Fruit fly (Drosophila melanogaster) whole organism, prepupa: ENCODE results near the gene CG3036.

Experiments used
- Blimp-1 ChIP-seq: fragments of 200-800 bp; sonication (Bioruptor generic); optimal IDR thresholded peaks from 3 replicates; lab custom pipeline; 2017; ENCODE audit warnings: missing biosample characterization, missing genetic modification characterization, mild to moderate bottlenecking, moderate library complexity, missing genetic modification reagents
- CG10669 ChIP-seq: fragments of 200-800 bp; sonication (Bioruptor generic); optimal IDR thresholded peaks from 3 replicates; lab custom pipeline; 2018; ENCODE audit warnings: missing biosample characterization, mild to moderate bottlenecking, missing genetic modification characterization, moderate library complexity
- CG11294 ChIP-seq: fragments of 200-800 bp; sonication (Bioruptor generic); IDR thresholded peaks from 2 replicates; pipeline ENCODE4 v1.3.6; 2022; ENCODE audit warnings: missing biosample characterization, missing genetic modification characterization
- CG11762 ChIP-seq: fragments of 200-800 bp; sonication (Bioruptor generic); optimal IDR thresholded peaks from 3 replicates; lab custom pipeline; 2016; ENCODE audit warnings: missing biosample characterization, missing genetic modification characterization; ENCODE audit not compliant: insufficient read depth
- CG11902 ChIP-seq: fragments of 200-800 bp; sonication (Bioruptor generic); optimal IDR thresholded peaks from 3 replicates; lab custom pipeline; 2016; ENCODE audit warnings: missing biosample characterization, missing genetic modification characterization
- CG1621 ChIP-seq: fragments of 200-800 bp; sonication (Bioruptor generic); optimal IDR thresholded peaks from 3 replicates; lab custom pipeline; 2018; ENCODE audit warnings: missing biosample characterization, mild to moderate bottlenecking, missing genetic modification characterization
- CG16779 ChIP-seq: fragments of 200-800 bp; sonication (Bioruptor generic); optimal IDR thresholded peaks from 3 replicates; lab custom pipeline; 2017; ENCODE audit warnings: missing biosample characterization, mild to moderate bottlenecking, missing genetic modification characterization
- CG3032 ChIP-seq: fragments of 200-800 bp; optimal IDR thresholded peaks from 2 replicates; lab custom pipeline; 2019; ENCODE audit warnings: missing biosample characterization, mild to moderate bottlenecking, missing genetic modification characterization, moderate library complexity
- CG31627 ChIP-seq: fragments of 200-800 bp; sonication (Bioruptor generic); optimal IDR thresholded peaks from 3 replicates; lab custom pipeline; 2016; ENCODE audit warnings: missing biosample characterization, missing genetic modification characterization
- CG32006 ChIP-seq: fragments of 200-800 bp; sonication (Bioruptor generic); optimal IDR thresholded peaks from 3 replicates; lab custom pipeline; 2017; ENCODE audit warnings: missing biosample characterization, mild to moderate bottlenecking, missing genetic modification characterization
- CG34406 ChIP-seq: fragments of 200-800 bp; sonication (Bioruptor generic); optimal IDR thresholded peaks from 3 replicates; lab custom pipeline; 2016; ENCODE audit warnings: missing biosample characterization, missing genetic modification characterization
- CG3919 ChIP-seq: fragments of 200-800 bp; sonication (Bioruptor generic); optimal IDR thresholded peaks from 3 replicates; lab custom pipeline; 2016; ENCODE audit warnings: missing biosample characterization, missing genetic modification characterization
- CG4318 ChIP-seq: fragments of 200-800 bp; sonication (Bioruptor generic); optimal IDR thresholded peaks from 3 replicates; lab custom pipeline; 2017; ENCODE audit warnings: missing biosample characterization, mild to moderate bottlenecking, missing genetic modification characterization
- CG6163 ChIP-seq: fragments of 200-800 bp; sonication (Bioruptor generic); IDR thresholded peaks from 3 replicates; pipeline ENCODE4 v1.3.6; 2022; ENCODE audit warnings: missing biosample characterization, missing genetic modification characterization
- CG6276 ChIP-seq: fragments of 200-800 bp; sonication (Bioruptor generic); optimal IDR thresholded peaks from 2 replicates; lab custom pipeline; 2017; ENCODE audit warnings: missing biosample characterization, mild to moderate bottlenecking, missing genetic modification characterization
- CG6792 ChIP-seq: fragments of 200-800 bp; sonication (Bioruptor generic); optimal IDR thresholded peaks from 3 replicates; lab custom pipeline; 2016; ENCODE audit warnings: missing biosample characterization, missing genetic modification characterization
- CG6808 ChIP-seq: fragments of 200-800 bp; sonication (Bioruptor generic); optimal IDR thresholded peaks from 3 replicates; lab custom pipeline; 2017; ENCODE audit warnings: missing biosample characterization, missing genetic modification characterization, mild to moderate bottlenecking, moderate library complexity, missing genetic modification reagents
- CG6854 ChIP-seq: fragments of 200-800 bp; sonication (Bioruptor generic); optimal IDR thresholded peaks from 2 replicates; lab custom pipeline; 2017; ENCODE audit warnings: missing biosample characterization, mild to moderate bottlenecking, missing genetic modification characterization
- CG7368 ChIP-seq: fragments of 200-800 bp; sonication (Bioruptor generic); optimal IDR thresholded peaks from 3 replicates; lab custom pipeline; 2016; ENCODE audit warnings: missing biosample characterization, missing genetic modification characterization
- CG8119 ChIP-seq: fragments of 200-800 bp; sonication (Bioruptor generic); IDR thresholded peaks from 3 replicates; pipeline ENCODE4 v1.3.6; 2022; ENCODE audit warnings: missing biosample characterization, missing genetic modification characterization
- CG8319 ChIP-seq: fragments of 200-800 bp; sonication (Bioruptor generic); optimal IDR thresholded peaks from 3 replicates; lab custom pipeline; 2016; ENCODE audit warnings: missing biosample characterization, missing genetic modification characterization
- CG8632 ChIP-seq: fragments of 200-800 bp; sonication (Bioruptor generic); optimal IDR thresholded peaks from 3 replicates; lab custom pipeline; 2016; ENCODE audit warnings: missing biosample characterization, missing genetic modification characterization
- CG9139 ChIP-seq: fragments of 200-800 bp; sonication (Bioruptor generic); optimal IDR thresholded peaks from 3 replicates; lab custom pipeline; 2017; ENCODE audit warnings: missing biosample characterization, mild to moderate bottlenecking, missing genetic modification characterization
- Eip75B ChIP-seq: fragments of 200-800 bp; sonication (Bioruptor generic); optimal IDR thresholded peaks from 3 replicates; lab custom pipeline; 2016; ENCODE audit warnings: missing biosample characterization, missing genetic modification characterization
- Eip78C ChIP-seq: fragments of 200-800 bp; sonication (Bioruptor generic); peaks from one replicate; lab custom pipeline; 2016; ENCODE audit warnings: missing biosample characterization, missing genetic modification characterization
- Eip93F ChIP-seq: fragments of 200-800 bp; sonication (Bioruptor generic); optimal IDR thresholded peaks from 2 replicates; lab custom pipeline; 2016; ENCODE audit warnings: missing biosample characterization, mild to moderate bottlenecking, missing genetic modification characterization
- Ets21C ChIP-seq: fragments of 200-800 bp; sonication (Bioruptor generic); optimal IDR thresholded peaks from 3 replicates; lab custom pipeline; 2016; ENCODE audit warnings: missing biosample characterization, missing genetic modification characterization
- Ets96B ChIP-seq: fragments of 200-800 bp; optimal IDR thresholded peaks from 2 replicates; lab custom pipeline; 2019; ENCODE audit warnings: missing biosample characterization, mild to moderate bottlenecking, missing genetic modification characterization, moderate library complexity
- Gug ChIP-seq: fragments of 200-800 bp; sonication (Bioruptor generic); IDR thresholded peaks from 2 replicates; pipeline ENCODE4 v1.3.6; 2022; ENCODE audit warnings: missing biosample characterization, missing genetic modification characterization
- Hr39 ChIP-seq: fragments of 200-800 bp; sonication (Bioruptor generic); optimal IDR thresholded peaks from 2 replicates; lab custom pipeline; 2016; ENCODE audit warnings: missing biosample characterization, missing genetic modification characterization
- Hr4 ChIP-seq: fragments of 200-800 bp; sonication (Bioruptor generic); optimal IDR thresholded peaks from 3 replicates; lab custom pipeline; 2016; ENCODE audit warnings: missing biosample characterization, missing genetic modification characterization
- Lpt ChIP-seq: fragments of 200-800 bp; sonication (Bioruptor generic); optimal IDR thresholded peaks from 3 replicates; lab custom pipeline; 2016; ENCODE audit warnings: missing biosample characterization, missing genetic modification characterization
- Met ChIP-seq: fragments of 200-800 bp; sonication (Bioruptor generic); optimal IDR thresholded peaks from 3 replicates; lab custom pipeline; 2016; ENCODE audit warnings: missing biosample characterization, missing genetic modification characterization
- Smox ChIP-seq: fragments of 200-800 bp; sonication (Bioruptor generic); optimal IDR thresholded peaks from 3 replicates; lab custom pipeline; 2016; ENCODE audit warnings: missing biosample characterization, missing genetic modification characterization
- Sox102F ChIP-seq: fragments of 200-800 bp; sonication (Bioruptor generic); optimal IDR thresholded peaks from 2 replicates; lab custom pipeline; 2016; ENCODE audit warnings: missing biosample characterization, mild to moderate bottlenecking, missing genetic modification characterization
- Sox14 ChIP-seq: fragments of 200-800 bp; sonication (Bioruptor generic); optimal IDR thresholded peaks from 3 replicates; lab custom pipeline; 2016; ENCODE audit warnings: missing biosample characterization, missing genetic modification characterization
- Sox15 ChIP-seq: fragments of 200-800 bp; sonication (Bioruptor generic); optimal IDR thresholded peaks from 3 replicates; lab custom pipeline; 2016; ENCODE audit warnings: missing biosample characterization, missing genetic modification characterization
- achi ChIP-seq: fragments of 200-800 bp; sonication (Bioruptor generic); optimal IDR thresholded peaks from 3 replicates; lab custom pipeline; 2016; ENCODE audit warnings: missing biosample characterization, missing genetic modification characterization
- acj6 ChIP-seq: fragments of 200-800 bp; sonication (Bioruptor generic); optimal IDR thresholded peaks from 3 replicates; lab custom pipeline; 2016; ENCODE audit warnings: missing biosample characterization, missing genetic modification characterization
- dac ChIP-seq: fragments of 200-800 bp; sonication (Bioruptor generic); optimal IDR thresholded peaks from 2 replicates; lab custom pipeline; 2017; ENCODE audit warnings: missing biosample characterization, mild to moderate bottlenecking, missing genetic modification characterization
- dsx ChIP-seq: fragments of 200-800 bp; optimal IDR thresholded peaks from 3 replicates; lab custom pipeline; 2019; ENCODE audit warnings: missing biosample characterization, mild to moderate bottlenecking, missing genetic modification characterization, moderate library complexity; ENCODE audit not compliant: poor library complexity, severe bottlenecking
- eg ChIP-seq: fragments of 200-800 bp; sonication (Bioruptor generic); IDR thresholded peaks from 3 replicates; pipeline ENCODE4 v1.3.6; 2022; ENCODE audit warnings: missing biosample characterization, missing genetic modification characterization
- esn ChIP-seq: fragments of 200-800 bp; sonication (Bioruptor generic); optimal IDR thresholded peaks from 2 replicates; lab custom pipeline; 2016; ENCODE audit warnings: missing biosample characterization, mild to moderate bottlenecking, missing genetic modification characterization, moderate library complexity
- fd59A ChIP-seq: fragments of 200-800 bp; sonication (Bioruptor generic); optimal IDR thresholded peaks from 2 replicates; lab custom pipeline; 2017; ENCODE audit warnings: missing biosample characterization, mild to moderate bottlenecking, missing genetic modification characterization, missing genetic modification reagents
- fd85E ChIP-seq: fragments of 200-800 bp; sonication (Bioruptor generic); optimal IDR thresholded peaks from 3 replicates; lab custom pipeline; 2016; ENCODE audit warnings: missing biosample characterization, missing genetic modification characterization
- fkh ChIP-seq: fragments of 200-800 bp; sonication (Bioruptor generic); optimal IDR thresholded peaks from 3 replicates; lab custom pipeline; 2017; ENCODE audit warnings: missing biosample characterization, mild to moderate bottlenecking, missing genetic modification characterization, moderate library complexity
- lz ChIP-seq: fragments of 200-800 bp; sonication (Bioruptor generic); optimal IDR thresholded peaks from 3 replicates; lab custom pipeline; 2016; ENCODE audit warnings: missing biosample characterization, missing genetic modification characterization
- net ChIP-seq: fragments of 200-800 bp; sonication (Bioruptor generic); optimal IDR thresholded peaks from 3 replicates; lab custom pipeline; 2016; ENCODE audit warnings: missing biosample characterization, missing genetic modification characterization
- pdm3 ChIP-seq: fragments of 200-800 bp; sonication (Bioruptor generic); optimal IDR thresholded peaks from 3 replicates; lab custom pipeline; 2016; ENCODE audit warnings: missing biosample characterization, missing genetic modification characterization
- salr ChIP-seq, 2 experiments: fragments of 200-800 bp; sonication (Bioruptor generic); optimal IDR thresholded peaks; 3 replicates each; lab custom pipeline; 2016 to 2018; ENCODE audit warnings: missing biosample characterization in 2 of 2, missing genetic modification characterization in 2 of 2, mild to moderate bottlenecking in 1 of 2
- spab ChIP-seq: fragments of 200-800 bp; sonication (Bioruptor generic); optimal IDR thresholded peaks from 2 replicates; lab custom pipeline; 2017; ENCODE audit warnings: missing biosample characterization, mild to moderate bottlenecking, missing genetic modification characterization, missing genetic modification reagents
- topi ChIP-seq: fragments of 200-800 bp; sonication (Bioruptor generic); optimal IDR thresholded peaks from 3 replicates; lab custom pipeline; 2016; ENCODE audit warnings: missing biosample characterization, missing genetic modification characterization

The CG3036 gene

dm6 chr2L:4915715-4916153 is 23.8 kb downstream of the CG3036 start:
- no peak for TF ChIP-seq CG1621 (tag; lab: Kevin White, UChicago)
- TF ChIP-seq CG8632 (GFP tag; lab: Kevin White, UChicago) = peak; percentile 54
- TF ChIP-seq Ets21C (GFP tag; lab: Kevin White, UChicago) = no peak
- TF ChIP-seq acj6 (GFP tag; lab: Kevin White, UChicago) = peak; percentile 57
- TF ChIP-seq Lpt (GFP tag; lab: Kevin White, UChicago) = no peak
- TF ChIP-seq CG6854 (GFP tag; lab: Kevin White, UChicago) = no peak
- TF ChIP-seq CG6276 (GFP tag; lab: Kevin White, UChicago) = peak; percentile 5
- peak; percentile 53 for TF ChIP-seq dsx (GFP tag; lab: Kevin White, UChicago)
- no peak for TF ChIP-seq Gug (GFP tag; lab: Robert Waterston, UW)
- no peak for TF ChIP-seq eg
- TF ChIP-seq Hr4 = peak; percentile 4
- TF ChIP-seq CG8319 (GFP tag; lab: Kevin White, UChicago) = no peak
- no peak for TF ChIP-seq CG11294 (GFP tag; lab: Robert Waterston, UW)
- TF ChIP-seq Eip75B (GFP tag; lab: Kevin White, UChicago) = no peak
- peak; percentile 48 for TF ChIP-seq esn (GFP tag; lab: Kevin White, UChicago)
- no peak for TF ChIP-seq CG16779 (tag; lab: Kevin White, UChicago)
- no peak for TF ChIP-seq Smox (GFP tag; lab: Kevin White, UChicago)
- peak; percentile 66 for TF ChIP-seq achi (GFP tag; lab: Kevin White, UChicago)
- TF ChIP-seq pdm3 (GFP tag; lab: Kevin White, UChicago) = no peak
- TF ChIP-seq Sox15 (GFP tag; lab: Kevin White, UChicago) = peak; percentile 33
- TF ChIP-seq CG3919 = peak; percentile 50
- peak; percentile 30 for TF ChIP-seq CG10669 (GFP tag; lab: Kevin White, UChicago)
- peak; percentile 26 for TF ChIP-seq topi (GFP tag; lab: Kevin White, UChicago)
- TF ChIP-seq CG8119 = peak; percentile 61
- TF ChIP-seq net (GFP tag; lab: Kevin White, UChicago) = no peak
- peak; percentile 73 for TF ChIP-seq CG34406 (GFP tag; lab: Kevin White, UChicago)
- TF ChIP-seq lz = no peak
- TF ChIP-seq fkh (GFP tag; lab: Kevin White, UChicago) = peak; percentile 66
- TF ChIP-seq salr (GFP tag; optimal IDR thresholded peaks at IDR 0.05; lab: Kevin White, UChicago) = no peak
- TF ChIP-seq Eip78C (GFP tag; lab: Kevin White, UChicago) = peak; percentile 78
- peak; percentile 23 for TF ChIP-seq Met
- peak; percentile 45 for TF ChIP-seq CG4318 (GFP tag; lab: Kevin White, UChicago)
- TF ChIP-seq Sox14 (GFP tag; lab: Kevin White, UChicago) = no peak
- TF ChIP-seq fd59A (GFP tag; lab: Kevin White, UChicago) = peak; percentile 19
- peak; percentile 56 for TF ChIP-seq Ets96B (tag; lab: Kevin White, UChicago)
- TF ChIP-seq CG11902 (GFP tag; lab: Kevin White, UChicago) = peak; percentile 30
- TF ChIP-seq CG11762 = peak; percentile 9
- peak; percentile 50 for TF ChIP-seq spab
- no peak for TF ChIP-seq fd85E (GFP tag; lab: Kevin White, UChicago)
- no peak for TF ChIP-seq Sox102F (GFP tag; lab: Kevin White, UChicago)
- TF ChIP-seq Hr39 = no peak
- peak; percentile 52 for TF ChIP-seq CG6792 (GFP tag; lab: Kevin White, UChicago)
- peak; percentile 34 for TF ChIP-seq CG7368 (GFP tag; lab: Kevin White, UChicago)
- TF ChIP-seq CG32006 = peak; percentile 67
- TF ChIP-seq CG31627 (GFP tag; lab: Kevin White, UChicago) = no peak
- no peak for TF ChIP-seq dac (GFP tag; lab: Kevin White, UChicago)
- peak; percentile 58 for TF ChIP-seq CG3032 (tag; lab: Kevin White, UChicago)
- TF ChIP-seq CG6163 (GFP tag; lab: Robert Waterston, UW) = peak; percentile 57; the same call in 1 of the 3 replicates
- TF ChIP-seq Blimp-1 (GFP tag; lab: Kevin White, UChicago) = no peak
- TF ChIP-seq CG9139 (GFP tag; lab: Kevin White, UChicago) = peak; percentile 11
- no peak for TF ChIP-seq Eip93F (GFP tag; lab: Kevin White, UChicago)
- TF ChIP-seq CG6808 = peak; percentile 48
